Worm (Caenorhabditis elegans): ENCODE results near the gene clec-196.

The clec-196 gene

DNA sequence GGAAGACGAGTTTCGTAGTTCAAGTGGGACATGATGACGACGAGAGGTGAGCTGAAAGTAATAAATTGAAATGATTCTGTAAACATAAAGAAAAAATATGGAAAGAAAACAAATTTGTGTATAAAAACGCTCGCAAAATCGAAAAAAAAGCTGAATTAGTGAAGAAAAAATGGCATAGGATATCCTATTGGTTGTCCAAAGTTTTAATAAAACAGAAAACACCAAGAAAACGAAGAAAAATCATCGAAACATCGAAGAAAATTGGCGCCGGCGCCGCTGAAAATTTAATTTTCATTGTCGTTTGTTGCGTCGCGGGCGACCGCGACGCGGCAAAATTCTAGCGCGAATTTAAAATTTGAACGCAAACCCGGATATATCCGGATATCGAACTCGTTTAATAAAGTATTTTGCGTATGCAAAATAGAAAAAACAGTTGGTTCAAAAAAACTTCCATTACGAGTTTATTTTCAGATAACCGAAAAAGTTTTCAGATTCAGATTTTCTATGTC lies 3.1 kb upstream of the clec-196 start, which contains the start of gene gln-5:
Gene gln-5, minus strand, starts transcription at position 51 of the 509 bp plus-strand sequence.
- TF ChIP-seq efl-1 (optimal IDR thresholded peaks at IDR 0.05) (peak in 1 of 2 experiments; percentile 29), efl-1 (GFP tag; optimal IDR thresholded peaks at IDR 0.05 in 1 of 2) (peak in 1 of 2 experiments; percentile 31), unc-62 (GFP tag; optimal IDR thresholded peaks at IDR 0.05) (no peak)

DNA sequence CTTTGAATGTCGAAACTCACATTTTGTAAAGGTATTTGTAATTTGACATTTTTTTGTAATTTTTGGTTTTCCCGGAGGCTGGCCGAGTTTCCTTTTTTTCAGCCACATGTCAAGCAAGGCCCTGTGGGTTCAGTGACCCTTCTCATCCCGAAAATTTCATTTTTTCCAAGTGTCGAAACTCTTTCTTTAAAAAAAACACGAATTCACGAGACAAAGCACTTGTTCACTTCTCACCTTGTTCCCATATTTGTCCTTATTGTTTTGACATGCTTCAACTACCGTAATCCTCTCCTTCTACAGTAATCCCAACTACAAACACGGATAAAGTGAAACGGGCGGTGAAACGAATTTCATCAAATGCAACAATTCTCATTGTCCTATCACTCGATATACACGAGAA lies 1.5 kb upstream of the clec-196 start, which contains the start of gene lhfp-4:
Gene lhfp-4, plus strand, starts transcription at position 301 of the 400 bp plus-strand sequence.
- TF ChIP-seq dsc-1 (tag; optimal IDR thresholded peaks at IDR 0.05) (no peak), efl-1 (optimal IDR thresholded peaks at IDR 0.05) (no peak), efl-1 (GFP tag; optimal IDR thresholded peaks at IDR 0.05 in 1 of 2) (peak in 1 of 2 experiments; percentile 22)

DNA sequence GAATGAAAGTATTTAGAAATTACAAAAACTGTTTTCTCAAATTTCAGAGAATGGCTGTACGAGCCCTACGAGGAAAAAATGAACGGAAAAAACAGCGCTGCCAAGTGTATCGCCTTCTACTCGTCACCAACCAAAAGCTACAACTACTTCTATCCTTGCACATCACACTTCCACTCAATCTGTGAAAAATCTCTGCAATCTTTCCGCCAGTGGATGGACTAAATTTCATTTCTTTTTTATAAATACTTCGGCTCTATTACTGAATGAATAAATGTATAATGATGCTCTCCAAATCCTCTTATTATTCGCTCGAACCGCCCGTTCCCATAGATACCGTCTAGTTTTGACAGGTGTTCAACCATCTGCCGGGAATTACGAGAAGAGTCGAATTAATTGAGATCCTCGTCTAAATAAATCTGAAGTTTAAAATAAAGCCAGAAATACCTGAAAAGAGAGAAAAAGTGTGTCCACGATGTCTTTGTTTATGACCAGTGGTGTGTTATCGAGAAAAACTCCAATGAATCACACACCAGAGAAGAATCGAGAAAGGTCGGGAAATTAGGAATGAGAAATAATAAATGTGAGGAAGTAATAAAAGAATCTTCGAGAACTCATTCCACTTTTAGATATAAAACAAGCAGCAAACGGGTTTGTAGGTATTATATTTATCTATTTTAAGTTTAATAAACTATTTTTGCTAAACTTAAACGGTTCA lies 860 bp downstream of the clec-196 start:
- peak; percentile 66 for TF ChIP-seq nhr-85 (tag)
- peak; percentile 10 for TF ChIP-seq blmp-1 (tag; optimal IDR thresholded peaks at IDR 0.05)
- peak; percentile 56; the same call in 1 of the 2 replicates for TF ChIP-seq nhr-19 (GFP tag; conservative IDR thresholded peaks at IDR 0.05)
- TF ChIP-seq tlp-1 (tag; optimal IDR thresholded peaks at IDR 0.05), result no peak
- peak; percentile 58 for TF ChIP-seq nhr-71 (tag; optimal IDR thresholded peaks at IDR 0.05)
- peak in 1 of 3 experiments; percentile 13 for TF ChIP-seq dpl-1 (GFP tag; optimal IDR thresholded peaks at IDR 0.05)
- TF ChIP-seq mep-1 (tag; optimal IDR thresholded peaks at IDR 0.05), result peak; percentile 52
- no peak for TF ChIP-seq C04F5.9 (tag; optimal IDR thresholded peaks at IDR 0.05)
- no peak for TF ChIP-seq unc-98 (GFP tag; IDR thresholded peaks at IDR 0.05)
- TF ChIP-seq ztf-11 (tag; optimal IDR thresholded peaks at IDR 0.05), result no peak
- peak; percentile 10 for TF ChIP-seq dsc-1 (tag; optimal IDR thresholded peaks at IDR 0.05)
- no peak for TF ChIP-seq isw-1 (GFP tag; IDR thresholded peaks at IDR 0.05)
- no peak for TF ChIP-seq efl-1 (optimal IDR thresholded peaks at IDR 0.05)
- peak in 1 of 2 experiments; percentile 92 for TF ChIP-seq efl-1 (GFP tag; optimal IDR thresholded peaks at IDR 0.05 in 1 of 2)

ce11 chrIV:17278363-17278762 lies 1.6 kb downstream of the clec-196 start:
- TF ChIP-seq sox-4 (tag; optimal IDR thresholded peaks at IDR 0.05) (peak; percentile 93), lin-35 (GFP tag; optimal IDR thresholded peaks at IDR 0.05) (peak; percentile 83 to 90), hpl-2 (GFP tag; optimal IDR thresholded peaks at IDR 0.05) (peak; percentile 94), ama-1 (optimal IDR thresholded peaks at IDR 0.05) (peak; percentile 61), nhr-11 (tag; optimal IDR thresholded peaks at IDR 0.05) (peak; percentile 96), ceh-63 (GFP tag; optimal IDR thresholded peaks at IDR 0.05) (peak; percentile 82), ztf-4 (tag; optimal IDR thresholded peaks at IDR 0.05) (peak; percentile 95), fos-1 (tag; optimal IDR thresholded peaks at IDR 0.05) (peak; percentile 94), jun-1 (tag; optimal IDR thresholded peaks at IDR 0.05) (peak; percentile 96), elt-2 (tag; optimal IDR thresholded peaks at IDR 0.05) (peak; percentile 76), mab-9 (GFP tag; IDR thresholded peaks at IDR 0.05) (peak; percentile 94), nhr-76 (tag; optimal IDR thresholded peaks at IDR 0.05) (peak; percentile 64), dpl-1 (GFP tag; optimal IDR thresholded peaks at IDR 0.05) (peak; percentile 74 to 80 (median 77)), mep-1 (tag; optimal IDR thresholded peaks at IDR 0.05) (peak; percentile 95), ceh-8 (GFP tag; optimal IDR thresholded peaks at IDR 0.05) (peak; percentile 96), nhr-12 (tag; optimal IDR thresholded peaks at IDR 0.05) (no peak), ets-5 (GFP tag; IDR thresholded peaks at IDR 0.05) (no peak), nhr-90 (tag; optimal IDR thresholded peaks at IDR 0.05; ENCODE audit: poor library complexity) (peak; percentile 98), nhr-237 (tag; optimal IDR thresholded peaks at IDR 0.05) (peak; percentile 92), snu-23 (GFP tag; optimal IDR thresholded peaks at IDR 0.05) (peak; percentile 99), unc-98 (GFP tag; IDR thresholded peaks at IDR 0.05) (peak; percentile 86), C04F5.9 (tag; optimal IDR thresholded peaks at IDR 0.05) (peak; percentile 91), tlp-1 (tag; optimal IDR thresholded peaks at IDR 0.05) (no peak), pax-3 (tag; optimal IDR thresholded peaks at IDR 0.05) (peak; percentile 99), tbx-2 (tag; optimal IDR thresholded peaks at IDR 0.05) (peak; percentile 98), fkh-8 (tag; optimal IDR thresholded peaks at IDR 0.05) (peak; percentile 100), hlh-4 (tag; optimal IDR thresholded peaks at IDR 0.05) (peak; percentile 72), irx-1 (tag; optimal IDR thresholded peaks at IDR 0.05) (peak; percentile 96), egl-13 (tag; optimal IDR thresholded peaks at IDR 0.05) (peak; percentile 99), lir-3 (tag; optimal IDR thresholded peaks at IDR 0.05; ENCODE audit: poor library complexity) (peak; percentile 80), lin-14 (GFP tag; optimal IDR thresholded peaks at IDR 0.05) (peak; percentile 100), fkh-4 (tag; optimal IDR thresholded peaks at IDR 0.05; ENCODE audit: borderline replicate concordance) (peak; percentile 86), C34B4.2 (tag; optimal IDR thresholded peaks at IDR 0.05) (peak; percentile 68), snpc-4 (tag; optimal IDR thresholded peaks at IDR 0.05) (peak; percentile 70)

Measured in whole organism, L1 larva.